Fruit fly (Drosophila melanogaster): ENCODE data around the gene CG34178.

dm6 chr2L:4433608-4434007 is at the start of gene CG34178, which contains the start of gene CG34177:
- peak; percentile 21 for TF ChIP-seq svp (GFP tag)
- no peak for TF ChIP-seq ss (GFP tag; optimal IDR thresholded peaks at IDR 0.05)
- no peak for TF ChIP-seq dac (GFP tag; optimal IDR thresholded peaks at IDR 0.05)
- TF ChIP-seq Gug (GFP tag; IDR thresholded peaks at IDR 0.05) = no peak
- no peak for TF ChIP-seq CG4318 (GFP tag; optimal IDR thresholded peaks at IDR 0.05)
- no peak for TF ChIP-seq Sox102F (GFP tag; optimal IDR thresholded peaks at IDR 0.05)
- TF ChIP-seq CG9139 (GFP tag; optimal IDR thresholded peaks at IDR 0.05) = no peak
- no peak for TF ChIP-seq topi (GFP tag; optimal IDR thresholded peaks at IDR 0.05)
- no peak for TF ChIP-seq Lpt (GFP tag; optimal IDR thresholded peaks at IDR 0.05)
- TF ChIP-seq CG16779 (tag; optimal IDR thresholded peaks at IDR 0.05) = no peak
- TF ChIP-seq Eip75B (GFP tag; optimal IDR thresholded peaks at IDR 0.05) = no peak
- no peak for TF ChIP-seq Hr4 (GFP tag; optimal IDR thresholded peaks at IDR 0.05)
- TF ChIP-seq dsx (GFP tag; optimal IDR thresholded peaks at IDR 0.05; ENCODE audit: poor library complexity, severe bottlenecking) = no peak
- TF ChIP-seq Hr38 (GFP tag; optimal IDR thresholded peaks at IDR 0.05) = no peak
